Fruit fly (Drosophila melanogaster): ENCODE measurements around the gene mew.

The mew gene

DNA sequence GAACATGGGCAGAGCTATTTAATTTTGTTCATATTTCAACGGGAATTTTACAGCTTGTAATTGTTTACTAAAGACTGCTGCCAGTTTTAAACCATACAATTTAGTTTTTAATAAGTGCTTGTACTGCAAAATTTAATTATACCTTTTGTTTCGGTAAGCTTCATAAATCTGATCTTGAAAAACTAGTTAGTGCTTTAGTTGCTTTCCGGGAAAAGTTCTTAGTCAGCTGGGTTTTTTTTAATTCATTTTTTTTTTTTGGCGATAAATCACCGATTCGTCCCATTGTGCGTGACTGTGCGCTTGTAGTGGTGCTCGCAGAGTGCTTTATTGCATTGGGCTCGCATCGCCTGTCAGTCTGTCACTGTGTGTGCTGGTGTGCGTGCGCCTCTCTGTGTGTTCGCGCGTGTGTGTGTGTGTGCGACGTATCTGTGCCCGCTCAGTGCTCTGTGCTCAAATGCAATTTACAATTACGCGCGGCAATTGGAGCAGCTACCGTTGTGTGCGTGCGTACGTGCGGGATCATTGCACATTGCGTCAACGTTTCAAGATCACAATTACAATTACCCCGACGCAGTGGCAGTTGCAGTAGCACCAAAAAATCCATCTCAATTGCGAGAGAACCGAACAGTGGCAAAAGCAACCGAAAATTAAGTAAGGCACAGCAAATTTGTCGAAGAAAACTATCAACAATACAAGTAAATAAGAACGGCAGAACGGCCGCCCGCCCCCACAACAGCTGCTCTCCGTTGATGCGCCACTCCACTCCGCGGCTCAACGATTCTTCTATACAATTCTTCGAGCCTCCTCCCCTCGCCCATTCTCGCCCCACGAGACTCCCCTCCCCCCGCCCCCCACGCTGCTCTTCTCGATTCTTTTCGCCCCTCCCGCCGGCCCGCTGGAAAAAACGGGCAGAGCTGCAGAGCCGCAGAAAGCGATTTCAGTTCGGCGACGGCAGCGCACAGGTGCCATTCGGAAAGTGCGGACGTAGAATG is 45.7 kb upstream of the mew start (continued):
- TF ChIP-seq insv (GFP tag; optimal IDR thresholded peaks at IDR 0.05) (no peak), vvl (GFP tag; IDR thresholded peaks at IDR 0.05) (no peak), Asciz (GFP tag; optimal IDR thresholded peaks at IDR 0.05) (no peak), pan (optimal IDR thresholded peaks at IDR 0.05) (no peak), pan (GFP tag; optimal IDR thresholded peaks at IDR 0.05 in 1 of 2, IDR thresholded peaks at IDR 0.05 in 1 of 2) (no peak), unpg (GFP tag; optimal IDR thresholded peaks at IDR 0.05) (no peak), CG7271 (tag; optimal IDR thresholded peaks at IDR 0.05) (no peak), CG4360 (GFP tag; IDR thresholded peaks at IDR 0.05) (no peak), Deaf1 (tag; optimal IDR thresholded peaks at IDR 0.05) (peak; percentile 18), CG17186 (GFP tag; optimal IDR thresholded peaks at IDR 0.05) (no peak), CG2120 (GFP tag; optimal IDR thresholded peaks at IDR 0.05) (peak; percentile 12), peb (GFP tag; IDR thresholded peaks at IDR 0.05) (no peak), Bgb (GFP tag; IDR thresholded peaks at IDR 0.05; ENCODE audit: partially characterized antibody) (no peak), CG1233 (GFP tag; optimal IDR thresholded peaks at IDR 0.05) (no peak), cwo (GFP tag; optimal IDR thresholded peaks at IDR 0.05) (no peak)

DNA sequence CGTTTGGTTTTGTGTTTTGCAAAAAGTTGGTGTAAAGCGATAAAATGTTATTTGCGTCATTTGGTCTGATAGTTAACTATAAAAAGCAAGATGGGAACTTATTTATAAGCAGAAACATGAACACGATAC is 45.1 kb upstream of the mew start, which contains the start of gene IP3K2:
Gene IP3K2 (plus strand): TSS at position 107 of the 129 bp plus-strand sequence.
- TF ChIP-seq Dp (GFP tag; optimal IDR thresholded peaks at IDR 0.05) (no peak), MBD-R2 (GFP tag; IDR thresholded peaks at IDR 0.05) (no peak), CG15269 (tag; optimal IDR thresholded peaks at IDR 0.05) (no peak), CrebB (tag; optimal IDR thresholded peaks at IDR 0.05) (no peak), ftz-f1 (GFP tag; optimal IDR thresholded peaks at IDR 0.05) (no peak), Lhr (GFP tag; optimal IDR thresholded peaks at IDR 0.05) (no peak), Hmr (GFP tag; optimal IDR thresholded peaks at IDR 0.05) (no peak), CG12219 (GFP tag; optimal IDR thresholded peaks at IDR 0.05) (no peak), Blimp-1 (GFP tag; optimal IDR thresholded peaks at IDR 0.05) (no peak), ase (GFP tag; IDR thresholded peaks at IDR 0.05) (no peak), CG7963 (GFP tag; IDR thresholded peaks at IDR 0.05; ENCODE audit: partially characterized antibody) (no peak), kay (GFP tag; optimal IDR thresholded peaks at IDR 0.05) (no peak), CG6175 (GFP tag; IDR thresholded peaks at IDR 0.05) (no peak), tna (GFP tag; IDR thresholded peaks at IDR 0.05; ENCODE audit: partially characterized antibody) (no peak), CG12236 (GFP tag; optimal IDR thresholded peaks at IDR 0.05) (no peak), Antp (GFP tag; optimal IDR thresholded peaks at IDR 0.05) (no peak), dimm (GFP tag; IDR thresholded peaks at IDR 0.05) (no peak), fd96Cb (tag; optimal IDR thresholded peaks at IDR 0.05) (no peak), CG8478 (optimal IDR thresholded peaks at IDR 0.05) (no peak)

DNA sequence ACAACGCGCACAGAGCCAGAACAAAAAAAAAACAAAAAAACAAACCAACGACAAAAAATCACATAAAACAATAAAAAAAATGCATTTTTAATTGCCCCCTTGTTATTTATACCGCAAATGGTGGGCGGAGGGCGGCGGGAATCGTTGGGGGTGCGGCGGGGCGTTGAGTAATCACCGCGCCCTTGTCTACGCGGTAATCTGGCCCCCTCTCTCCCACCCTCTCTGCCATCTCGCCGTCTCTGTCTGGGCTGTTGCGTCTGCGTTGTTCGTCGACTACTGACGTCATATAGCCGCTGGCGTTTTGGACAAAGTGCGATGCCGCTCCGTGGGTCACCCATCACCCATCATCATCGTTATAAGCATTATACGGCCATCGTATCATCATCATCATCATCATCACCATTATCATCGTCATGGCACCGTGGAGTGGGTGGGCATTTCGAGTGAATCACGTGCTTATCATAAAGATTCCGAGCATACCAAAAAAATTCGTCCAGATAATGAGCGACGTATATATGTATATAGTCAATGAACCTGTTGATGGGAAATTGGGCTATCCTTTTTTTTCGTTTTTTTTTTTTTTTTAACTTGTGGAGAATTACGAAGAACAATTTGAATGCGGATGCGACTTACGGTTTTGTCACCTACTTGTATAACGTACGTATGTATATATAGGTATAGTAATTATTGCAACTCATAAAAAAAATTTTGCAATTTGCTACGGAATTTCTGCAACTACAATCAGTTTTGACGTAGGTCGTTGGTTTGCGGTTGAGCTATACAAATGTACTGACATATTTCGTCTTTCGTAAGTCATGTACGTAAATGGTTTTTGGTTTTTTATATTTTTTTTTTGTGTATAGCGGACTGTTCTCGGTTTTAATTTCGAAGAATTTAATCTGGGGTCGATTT is 44.6 kb upstream of the mew start:
- TF ChIP-seq slbo (GFP tag; IDR thresholded peaks at IDR 0.05) (peak; percentile 36; the same call in 1 of the 2 replicates), exex (tag; optimal IDR thresholded peaks at IDR 0.05) (peak; percentile 32), crc (GFP tag; optimal IDR thresholded peaks at IDR 0.05) (no peak), oc (tag; optimal IDR thresholded peaks at IDR 0.05) (peak; percentile 16), bbx (GFP tag; IDR thresholded peaks at IDR 0.05; ENCODE audit: partially characterized antibody) (0 out of 2 replicates have a peak, but pooled peaks have one; percentile 35), MBD-R2 (GFP tag; IDR thresholded peaks at IDR 0.05) (no peak), NC2α (GFP tag; optimal IDR thresholded peaks at IDR 0.05) (no peak), Adf1 (GFP tag; IDR thresholded peaks at IDR 0.05) (peak; percentile 73), B-H1 (GFP tag; IDR thresholded peaks at IDR 0.05) (no peak), CG10543 (GFP tag; optimal IDR thresholded peaks at IDR 0.05) (peak; percentile 90), Hr78 (GFP tag; optimal IDR thresholded peaks at IDR 0.05) (peak in 1 of 2 experiments; percentile 89), Drgx (GFP tag; IDR thresholded peaks at IDR 0.05) (peak; percentile 44; the same call in 1 of the 2 replicates), CG10321 (GFP tag; IDR thresholded peaks at IDR 0.05) (peak; percentile 69), lilli (GFP tag; optimal IDR thresholded peaks at IDR 0.05) (no peak)
